Worm (Caenorhabditis elegans) whole organism, early embryonic: ENCODE results near the gene F48E8.4.

Experiments used
- ama-1 ChIP-seq: fragments of 150-350 bp; optimal IDR thresholded peaks from 2 replicates; lab custom pipeline; 2014
- hmbx-1 ChIP-seq: sonication (generic microtip); optimal IDR thresholded peaks from 2 replicates; lab custom pipeline; 2016; ENCODE audit warnings: mild to moderate bottlenecking, missing genetic modification characterization, missing compliant biosample characterization
- scrt-1 ChIP-seq: fragments of 200-800 bp; sonication (Bioruptor generic); IDR thresholded peaks from 2 replicates; pipeline ENCODE4 v1.3.6; 2022; ENCODE audit warnings: missing genetic modification characterization, missing compliant biosample characterization
- sea-1 ChIP-seq: fragments of 200-800 bp; sonication (Bioruptor generic); conservative IDR thresholded peaks from 2 replicates; pipeline ENCODE4 v1.3.6; 2022; ENCODE audit warnings: missing genetic modification characterization, missing compliant biosample characterization

DNA sequence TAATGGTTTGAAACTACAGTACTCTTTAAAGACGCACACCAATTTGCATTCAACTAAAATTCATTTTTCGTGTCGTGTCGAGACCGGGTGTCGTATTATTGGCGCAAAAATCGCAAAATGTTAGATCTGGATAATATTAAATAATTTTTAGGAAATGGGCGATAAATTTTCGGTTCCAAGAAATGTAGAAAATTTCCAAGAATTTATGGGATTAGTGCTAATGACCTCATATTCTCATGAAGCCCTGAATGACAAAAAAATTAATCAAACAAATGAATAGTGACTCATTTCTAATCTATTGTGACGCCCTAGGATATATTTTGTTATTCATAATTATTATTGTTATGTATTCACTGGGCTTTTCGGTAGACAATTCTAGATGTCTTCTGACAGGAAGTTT is 47.3 kb downstream of the F48E8.4 start:
- no peak for TF ChIP-seq ama-1 (lab: Kevin White, UChicago)
- TF ChIP-seq hmbx-1 (tag; lab: Kevin White, UChicago): no peak
- TF ChIP-seq scrt-1 (GFP tag; lab: Robert Waterston, UW): no peak
- no peak for TF ChIP-seq sea-1 (GFP tag; lab: Robert Waterston, UW)
